Fruit fly (Drosophila melanogaster) whole organism, larva: ENCODE measurements around the gene CG6800.

Experiments
- noc ChIP-seq: fragments of 200-800 bp; sonication (Bioruptor generic); optimal IDR thresholded peaks from 3 replicates; lab custom pipeline; 2019; ENCODE audit warnings: missing biosample characterization, mild to moderate bottlenecking, missing genetic modification characterization, moderate library complexity

The CG6800 gene

DNA sequence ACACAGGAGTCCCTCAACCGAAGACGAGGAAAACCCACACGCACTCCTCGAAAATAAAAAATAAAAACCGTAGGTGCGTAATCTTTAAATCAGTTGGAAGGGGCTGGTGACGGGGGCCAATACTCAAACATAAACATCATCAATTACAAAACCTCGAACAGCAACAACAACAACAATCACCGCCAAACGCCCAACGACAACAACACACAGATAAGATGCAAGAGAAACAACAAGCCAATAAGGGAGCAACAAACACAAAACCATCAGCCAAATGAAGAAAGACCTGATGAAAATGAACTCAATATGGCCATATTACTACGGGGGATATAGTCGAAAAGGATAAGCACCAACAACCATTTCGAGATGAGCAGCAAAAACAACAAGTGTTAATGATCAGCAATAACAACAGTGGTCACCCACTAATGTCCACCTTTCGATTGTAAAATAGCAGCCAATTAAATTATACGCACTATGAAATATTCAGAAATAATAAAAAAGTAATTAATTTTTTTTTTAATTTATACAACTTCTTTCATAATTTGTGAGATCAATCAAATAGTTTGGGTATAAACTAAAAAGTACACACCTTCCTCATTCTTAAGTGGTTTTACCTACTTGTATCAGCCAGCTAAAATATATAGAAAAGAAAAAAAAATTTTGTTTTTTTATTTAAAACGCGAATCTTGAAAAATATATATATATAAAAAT, 47.9 kb downstream of the CG6800 start:
- TF ChIP-seq noc (tag; lab: Kevin White, UChicago): no peak

DNA sequence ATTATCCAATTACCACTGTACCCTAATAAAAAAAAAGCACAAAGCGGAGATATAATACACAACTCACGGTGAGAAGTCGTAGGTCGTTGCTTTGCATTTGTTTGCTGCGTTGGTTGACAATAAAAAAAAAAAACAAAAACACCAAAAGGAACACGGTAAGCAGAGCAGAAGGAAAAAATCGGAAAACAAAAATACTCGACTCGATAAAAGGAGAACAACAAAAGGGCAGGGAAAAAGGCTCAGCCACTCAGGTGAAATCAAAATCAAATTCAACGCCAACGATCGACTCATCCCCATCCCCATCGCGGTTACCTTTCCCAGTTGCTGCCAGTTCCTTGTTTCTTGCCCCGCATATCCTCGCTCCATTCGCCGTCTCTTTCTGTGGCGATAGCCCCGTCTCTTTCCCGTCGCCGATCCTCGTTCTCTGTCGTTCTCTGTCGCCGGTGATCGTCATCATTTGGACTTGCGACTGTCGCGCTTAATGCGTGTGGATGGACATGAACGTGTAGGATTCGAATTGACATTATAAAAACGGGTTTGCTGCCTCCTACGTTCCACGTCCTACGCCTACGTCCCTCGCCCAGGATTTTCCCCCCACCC, 48.6 kb downstream of the CG6800 start:
- TF ChIP-seq noc (tag; lab: Kevin White, UChicago): no peak

DNA sequence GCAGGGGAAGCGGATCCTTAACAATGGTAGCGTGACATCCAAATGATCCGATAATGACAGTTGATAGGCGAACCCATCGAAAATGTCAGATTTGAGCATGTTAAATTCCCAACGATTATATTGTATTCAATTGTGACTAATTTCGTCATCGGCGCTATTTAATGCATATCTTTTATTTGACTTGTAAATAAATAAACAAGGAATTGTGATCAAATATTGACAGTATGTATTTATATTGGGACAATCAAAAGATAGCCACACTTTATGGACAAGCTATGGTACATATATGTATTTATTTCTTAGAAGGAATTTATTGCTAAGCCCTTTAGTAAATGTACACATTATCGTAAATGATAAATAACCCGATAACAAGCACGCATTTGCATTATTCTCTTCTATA, 49.2 kb downstream of the CG6800 start:
- no peak for TF ChIP-seq noc (tag; lab: Kevin White, UChicago)

- no peak for TF ChIP-seq noc (tag; lab: Kevin White, UChicago)
Observed at dm6 chr3R:21825775-21826558, 50.0 kb downstream of the CG6800 start.
